Fruit fly (Drosophila melanogaster) whole organism, embryonic: Measurements from ENCODE around the gene CG7248.

Experiments
- Atf3 ChIP-seq: fragments of 200-800 bp; sonication (Bioruptor generic); optimal IDR thresholded peaks from 3 replicates; lab custom pipeline; 2016; ENCODE audit warnings: missing biosample characterization, missing genetic modification characterization
- Atf6 ChIP-seq: fragments of 200-800 bp; sonication (Bioruptor generic); IDR thresholded peaks from 2 replicates; pipeline ENCODE4 v1.3.6; 2022; ENCODE audit warnings: missing biosample characterization, missing genetic modification characterization
- CG10209 ChIP-seq: fragments of 200-800 bp; sonication (Bioruptor generic); optimal IDR thresholded peaks from 3 replicates; lab custom pipeline; 2017; ENCODE audit warnings: missing biosample characterization, mild to moderate bottlenecking, missing genetic modification characterization, missing genetic modification reagents
- CG14710 ChIP-seq: fragments of 200-800 bp; sonication (Bioruptor generic); optimal IDR thresholded peaks from 3 replicates; lab custom pipeline; 2019; ENCODE audit warnings: missing biosample characterization, mild to moderate bottlenecking, missing genetic modification characterization, moderate library complexity
- CG18619 ChIP-seq: fragments of 200-800 bp; sonication (Bioruptor generic); optimal IDR thresholded peaks from 3 replicates; lab custom pipeline; 2017; ENCODE audit warnings: missing biosample characterization, mild to moderate bottlenecking, missing genetic modification characterization
- CG2120 ChIP-seq: fragments of 200-800 bp; sonication (Bioruptor generic); optimal IDR thresholded peaks from 3 replicates; lab custom pipeline; 2016; ENCODE audit warnings: missing biosample characterization, missing genetic modification characterization
- CG31441 ChIP-seq: fragments of 200-800 bp; sonication (Bioruptor generic); IDR thresholded peaks from 2 replicates; pipeline ENCODE4 v1.3.6; 2022; ENCODE audit warnings: missing biosample characterization, missing genetic modification characterization
- CG34376 ChIP-seq: fragments of 200-800 bp; sonication (Bioruptor generic); optimal IDR thresholded peaks from 2 replicates; lab custom pipeline; 2018; ENCODE audit warnings: missing biosample characterization, mild to moderate bottlenecking, missing genetic modification characterization
- CG3726 ChIP-seq: fragments of 200-800 bp; sonication (Bioruptor generic); IDR thresholded peaks from 3 replicates; pipeline ENCODE4, ENCODE4 v1.3.6; 2022; ENCODE audit warnings: missing biosample characterization, missing genetic modification characterization
- CG4854 ChIP-seq: fragments of 200-800 bp; sonication (Bioruptor generic); optimal IDR thresholded peaks from 2 replicates; lab custom pipeline; 2016; ENCODE audit warnings: missing biosample characterization, missing genetic modification characterization, inconsistent platforms
- CG7928 ChIP-seq: fragments of 200-800 bp; sonication (Bioruptor generic); optimal IDR thresholded peaks from 2 replicates; lab custom pipeline; 2017; ENCODE audit warnings: missing biosample characterization, mild to moderate bottlenecking, missing genetic modification characterization
- CG8290 ChIP-seq, 3 experiments: fragments of 200-800 bp; sonication (Bioruptor generic); optimal IDR thresholded peaks; 2 replicates each; lab custom pipeline; 2016 to 2019; ENCODE audit warnings: missing biosample characterization in 3 of 3, missing genetic modification characterization in 3 of 3, mild to moderate bottlenecking in 2 of 3, moderate library complexity in 1 of 3
- CG8478 ChIP-seq: fragments of >200 bp; optimal IDR thresholded peaks from 2 replicates; lab custom pipeline; 2018
- CG8924 ChIP-seq: fragments of 200-800 bp; optimal IDR thresholded peaks from 3 replicates; lab custom pipeline; 2019; ENCODE audit warnings: missing biosample characterization, mild to moderate bottlenecking, missing genetic modification characterization, moderate library complexity
- CG9437 ChIP-seq: fragments of 200-800 bp; sonication (Bioruptor generic); optimal IDR thresholded peaks from 2 replicates; lab custom pipeline; 2018; ENCODE audit warnings: missing biosample characterization, mild to moderate bottlenecking, missing genetic modification characterization
- CoRest ChIP-seq: fragments of 200-800 bp; sonication (Bioruptor generic); optimal IDR thresholded peaks from 3 replicates; lab custom pipeline; 2018; ENCODE audit warnings: missing biosample characterization, mild to moderate bottlenecking, missing genetic modification characterization, moderate library complexity
- Dp ChIP-seq: fragments of 200-800 bp; sonication (Bioruptor generic); optimal IDR thresholded peaks from 2 replicates; lab custom pipeline; 2018; ENCODE audit warnings: missing biosample characterization, mild to moderate bottlenecking, missing genetic modification characterization, moderate library complexity
- Ets97D ChIP-seq: fragments of 200-800 bp; sonication (Bioruptor generic); optimal IDR thresholded peaks from 3 replicates; lab custom pipeline; 2016; ENCODE audit warnings: missing biosample characterization, missing genetic modification characterization
- Gug ChIP-seq: fragments of 200-800 bp; sonication (Bioruptor generic); IDR thresholded peaks from 4 replicates; pipeline ENCODE4 v1.3.6; 2022; ENCODE audit warnings: missing biosample characterization, missing genetic modification characterization
- H15 ChIP-seq: fragments of 200-800 bp; sonication (Bioruptor generic); IDR thresholded peaks from 3 replicates; pipeline ENCODE4 v1.3.6; 2022; ENCODE audit warnings: missing biosample characterization, missing genetic modification characterization
- HLHmδ ChIP-seq: fragments of 200-800 bp; sonication (Bioruptor generic); optimal IDR thresholded peaks from 2 replicates; lab custom pipeline; 2018; ENCODE audit warnings: missing biosample characterization, mild to moderate bottlenecking, missing genetic modification characterization, moderate library complexity
- Kr ChIP-seq: fragments of 200-800 bp; sonication (Bioruptor generic); optimal IDR thresholded peaks from 2 replicates; lab custom pipeline; 2017; ENCODE audit warnings: missing biosample characterization, mild to moderate bottlenecking, missing genetic modification characterization
- Lim3 ChIP-seq: fragments of 200-800 bp; sonication (Bioruptor generic); IDR thresholded peaks from 2 replicates; pipeline ENCODE4 v1.3.6; 2022; ENCODE audit warnings: missing biosample characterization, missing genetic modification characterization
- Mad ChIP-seq: fragments of 200-800 bp; sonication (Bioruptor generic); optimal IDR thresholded peaks from 2 replicates; lab custom pipeline; 2016; ENCODE audit warnings: missing biosample characterization, missing genetic modification characterization
- Sox102F ChIP-seq: fragments of 200-800 bp; sonication (Bioruptor generic); optimal IDR thresholded peaks from 2 replicates; lab custom pipeline; 2018; ENCODE audit warnings: missing biosample characterization, mild to moderate bottlenecking, missing genetic modification characterization, moderate library complexity
- Taf1 ChIP-seq: fragments of 200-800 bp; sonication (Bioruptor generic); IDR thresholded peaks from 2 replicates; pipeline ENCODE4 v1.3.6; 2022; ENCODE audit warnings: missing biosample characterization, missing genetic modification characterization
- ab ChIP-seq: fragments of 200-800 bp; sonication (Bioruptor generic); optimal IDR thresholded peaks from 2 replicates; lab custom pipeline; 2016; ENCODE audit warnings: missing biosample characterization, missing genetic modification characterization
- bigmax ChIP-seq: fragments of 200-800 bp; sonication (Bioruptor generic); optimal IDR thresholded peaks from 2 replicates; lab custom pipeline; 2018; ENCODE audit warnings: missing biosample characterization, mild to moderate bottlenecking, missing genetic modification characterization
- bsh ChIP-seq, 2 experiments: fragments of 200-800 bp; sonication (Bioruptor generic); optimal IDR thresholded peaks; 2 replicates each; lab custom pipeline; 2017 to 2018; ENCODE audit warnings: mild to moderate bottlenecking in 2 of 2, missing biosample characterization in 2 of 2, missing genetic modification characterization in 2 of 2, moderate library complexity in 1 of 2
- cad ChIP-seq: fragments of >200 bp; optimal IDR thresholded peaks from 2 replicates; lab custom pipeline; 2017; ENCODE audit warnings: missing biosample characterization, missing genetic modification characterization
- crc ChIP-seq: fragments of 200-800 bp; sonication (Bioruptor generic); optimal IDR thresholded peaks from 2 replicates; lab custom pipeline; 2016; ENCODE audit warnings: missing biosample characterization, missing genetic modification characterization
- dmrt11E ChIP-seq: fragments of 200-800 bp; sonication (Bioruptor generic); optimal IDR thresholded peaks from 3 replicates; lab custom pipeline; 2018; ENCODE audit warnings: missing biosample characterization, mild to moderate bottlenecking, missing genetic modification characterization, moderate library complexity
- dysf ChIP-seq: fragments of 200-800 bp; sonication (Bioruptor generic); IDR thresholded peaks from 3 replicates; pipeline ENCODE4 v1.3.6; 2022; ENCODE audit warnings: missing biosample characterization, missing genetic modification characterization
- exex ChIP-seq: fragments of 200-800 bp; sonication (Bioruptor generic); optimal IDR thresholded peaks from 4 replicates; lab custom pipeline; 2018; ENCODE audit warnings: missing biosample characterization, mild to moderate bottlenecking, missing genetic modification characterization, moderate library complexity
- fd102C ChIP-seq: fragments of 200-800 bp; sonication (Bioruptor generic); optimal IDR thresholded peaks from 2 replicates; lab custom pipeline; 2018; ENCODE audit warnings: missing biosample characterization, mild to moderate bottlenecking, missing genetic modification characterization, moderate library complexity
- hb ChIP-seq: fragments of 200-800 bp; sonication (Bioruptor generic); IDR thresholded peaks from 3 replicates; pipeline ENCODE4 v1.3.6; 2022; ENCODE audit warnings: missing biosample characterization, missing genetic modification characterization; ENCODE audit not compliant: partially characterized antibody
- hkb ChIP-seq, 2 experiments: fragments of 200-800 bp in 1 of 2; fragments of >200 bp in 1 of 2; sonication (Bioruptor generic) in 1 of 2; IDR thresholded peaks in 1 of 2; optimal IDR thresholded peaks in 1 of 2; 2 replicates each; pipeline versions ENCODE4 v1.3.6 to Lab custom; 2017 to 2022; ENCODE audit warnings: missing biosample characterization in 1 of 2, missing genetic modification characterization in 1 of 2
- lmd ChIP-seq: fragments of 200-800 bp; sonication (Bioruptor generic); IDR thresholded peaks from 2 replicates; pipeline ENCODE4 v1.3.6; 2022; ENCODE audit warnings: missing biosample characterization, missing genetic modification characterization
- nom ChIP-seq: fragments of 200-800 bp; sonication (Bioruptor generic); optimal IDR thresholded peaks from 2 replicates; lab custom pipeline; 2017; ENCODE audit warnings: missing biosample characterization, missing genetic modification characterization, mild to moderate bottlenecking, moderate library complexity, missing genetic modification reagents
- pb ChIP-seq: fragments of 200-800 bp; sonication (Bioruptor generic); optimal IDR thresholded peaks from 3 replicates; lab custom pipeline; 2016; ENCODE audit warnings: missing biosample characterization, missing genetic modification characterization
- pfk ChIP-seq: fragments of 200-800 bp; sonication (Bioruptor generic); optimal IDR thresholded peaks from 2 replicates; lab custom pipeline; 2018; ENCODE audit warnings: missing biosample characterization, mild to moderate bottlenecking, missing genetic modification characterization, moderate library complexity
- psq ChIP-seq: fragments of 200-800 bp; sonication (Bioruptor generic); optimal IDR thresholded peaks from 2 replicates; lab custom pipeline; 2017; ENCODE audit warnings: missing biosample characterization, missing genetic modification characterization
- sisA ChIP-seq: fragments of 200-800 bp; sonication (Bioruptor generic); IDR thresholded peaks from 2 replicates; pipeline ENCODE4 v1.3.6; 2022; ENCODE audit warnings: missing biosample characterization, missing genetic modification characterization
- tio ChIP-seq: fragments of 200-800 bp; sonication (Bioruptor generic); optimal IDR thresholded peaks from 2 replicates; lab custom pipeline; 2017; ENCODE audit warnings: missing biosample characterization, missing genetic modification characterization, inconsistent platforms
- toy ChIP-seq: fragments of 200-800 bp; sonication (Bioruptor generic); IDR thresholded peaks from 2 replicates; pipeline ENCODE4 v1.3.6; 2022; ENCODE audit warnings: missing biosample characterization, missing genetic modification characterization
- trem ChIP-seq: fragments of 200-800 bp; optimal IDR thresholded peaks from 3 replicates; lab custom pipeline; 2019; ENCODE audit warnings: missing biosample characterization, mild to moderate bottlenecking, missing genetic modification characterization, moderate library complexity
- zen2 ChIP-seq: fragments of 200-800 bp; sonication (Bioruptor generic); IDR thresholded peaks from 3 replicates; pipeline ENCODE4 v1.3.6; 2022; ENCODE audit warnings: missing biosample characterization, missing genetic modification characterization; ENCODE audit not compliant: partially characterized antibody

CG7248 gene

dm6 chr3L:12002321-12003248, 48.7 kb downstream of the CG7248 start, which contains the start of the genes Pop2 and CG6928 (continued):
- TF ChIP-seq pfk (GFP tag; lab: Kevin White, UChicago), result no peak
- peak; percentile 22 for TF ChIP-seq CG34376 (GFP tag; lab: Kevin White, UChicago)
- peak; percentile 29 for TF ChIP-seq CG18619 (GFP tag; lab: Kevin White, UChicago)
- peak; percentile 60 for TF ChIP-seq CG10209
- no peak for TF ChIP-seq Kr (GFP tag; lab: Kevin White, UChicago)
- TF ChIP-seq H15 (GFP tag; lab: Robert Waterston, UW), result peak; percentile 66; the same call in 2 of the 3 replicates
- peak; percentile 74 for TF ChIP-seq sisA (GFP tag; lab: Robert Waterston, UW)
- no peak for TF ChIP-seq cad
- no peak for TF ChIP-seq toy
- no peak for TF ChIP-seq exex (tag; lab: Kevin White, UChicago)
- TF ChIP-seq Gug, result peak; percentile 75
- no peak; the same call in 1 of the 2 replicates for TF ChIP-seq CG31441 (GFP tag; lab: Robert Waterston, UW)
- TF ChIP-seq psq (GFP tag; lab: Kevin White, UChicago), result peak; percentile 48
- TF ChIP-seq Ets97D (GFP tag; lab: Kevin White, UChicago), result peak; percentile 92
- peak in 1 of 2 experiments; percentile 39 for TF ChIP-seq bsh (GFP tag; optimal IDR thresholded peaks at IDR 0.05; lab: Kevin White, UChicago)
- peak; percentile 57 for TF ChIP-seq CG9437 (GFP tag; lab: Kevin White, UChicago)
- peak; percentile 86 for TF ChIP-seq trem
- no peak for TF ChIP-seq fd102C (GFP tag; lab: Kevin White, UChicago)
- TF ChIP-seq CG2120 (GFP tag; lab: Kevin White, UChicago), result peak; percentile 90
- peak; percentile 62; the same call in 1 of the 3 replicates for TF ChIP-seq hb
- peak; percentile 82 for TF ChIP-seq Mad (GFP tag; lab: Kevin White, UChicago)
- peak; percentile 67; the same call in 1 of the 3 replicates for TF ChIP-seq zen2 (GFP tag; lab: Robert Waterston, UW)
- peak; percentile 27; the same call in 1 of the 2 replicates for TF ChIP-seq Taf1 (GFP tag; lab: Robert Waterston, UW)
- no peak for TF ChIP-seq HLHmδ
- peak; percentile 56 for TF ChIP-seq CG8924 (tag; lab: Kevin White, UChicago)
- TF ChIP-seq Sox102F (GFP tag; lab: Kevin White, UChicago), result peak; percentile 54
- peak; percentile 59 for TF ChIP-seq tio (GFP tag; lab: Kevin White, UChicago)
- TF ChIP-seq Atf6 (GFP tag; lab: Robert Waterston, UW), result peak; percentile 73
- TF ChIP-seq CG8290 (GFP tag; optimal IDR thresholded peaks at IDR 0.05; lab: Kevin White, UChicago), result peak; percentile 74
- no peak for TF ChIP-seq CG8290 (tag; optimal IDR thresholded peaks at IDR 0.05; lab: Kevin White, UChicago)
- peak; percentile 74 for TF ChIP-seq CG4854
- TF ChIP-seq CG3726 (GFP tag; lab: Robert Waterston, UW), result 0 out of 3 replicates have a peak, but pooled peaks have one; percentile 21
- TF ChIP-seq nom (GFP tag; lab: Kevin White, UChicago), result no peak
- TF ChIP-seq CoRest, result peak; percentile 81
- TF ChIP-seq hkb (optimal IDR thresholded peaks at IDR 0.05; lab: Kevin White, UChicago), result peak; percentile 95
- peak; percentile 59; the same call in 1 of the 2 replicates for TF ChIP-seq hkb (GFP tag; IDR thresholded peaks at IDR 0.05; lab: Robert Waterston, UW)
- TF ChIP-seq crc, result peak; percentile 70
- peak; percentile 79 for TF ChIP-seq CG7928 (GFP tag; lab: Kevin White, UChicago)
- TF ChIP-seq Dp (GFP tag; lab: Kevin White, UChicago), result peak; percentile 67
- peak; percentile 71 for TF ChIP-seq lmd (GFP tag; lab: Robert Waterston, UW)
- peak; percentile 89 for TF ChIP-seq CG14710 (tag; lab: Kevin White, UChicago)
- peak; percentile 83 for TF ChIP-seq CG8478
- TF ChIP-seq ab, result peak; percentile 57
- no peak for TF ChIP-seq bigmax (GFP tag; lab: Kevin White, UChicago)
- TF ChIP-seq Atf3 (GFP tag; lab: Kevin White, UChicago), result peak; percentile 48
- peak; percentile 25 for TF ChIP-seq pb (GFP tag; lab: Kevin White, UChicago)
- TF ChIP-seq dysf (GFP tag; lab: Robert Waterston, UW), result peak; percentile 71
- TF ChIP-seq Lim3, result 0 out of 2 replicates have a peak, but pooled peaks have one; percentile 15
- TF ChIP-seq dmrt11E (tag; lab: Kevin White, UChicago), result peak; percentile 45
